Fruit fly (Drosophila melanogaster) whole organism: ENCODE data around the gene CG14314.

Source experiments
- EcR ChIP-seq, 2 experiments: fragments of >200 bp; optimal IDR thresholded peaks; 2 replicates each; lab custom pipeline; 2017; ENCODE audit warnings: missing biosample characterization in 2 of 2, missing genetic modification characterization in 2 of 2, missing genetic modification reagents in 2 of 2
- psq ChIP-seq: fragments of >200 bp; optimal IDR thresholded peaks from 2 replicates; lab custom pipeline; 2017

DNA sequence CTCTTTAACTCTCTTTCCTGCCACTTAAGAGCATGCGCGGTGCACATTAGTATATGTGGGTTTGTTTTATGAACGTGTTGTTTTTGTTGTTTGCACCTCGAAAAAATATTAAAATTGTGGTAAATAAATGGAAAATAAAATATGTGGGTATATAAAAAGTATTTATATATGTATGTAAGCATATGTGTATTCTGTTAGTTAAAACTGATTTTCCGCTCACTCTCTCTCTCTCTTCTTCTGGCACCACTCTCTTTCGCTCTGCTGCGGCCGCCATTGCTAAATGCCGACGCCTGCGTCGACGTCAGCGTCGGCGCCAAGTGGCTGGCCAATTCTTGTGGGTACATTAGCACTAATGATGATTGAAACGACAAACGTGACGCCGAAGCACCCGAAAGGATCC, 49.3 kb downstream of the CG14314 start:
- TF ChIP-seq EcR (GFP tag; optimal IDR thresholded peaks at IDR 0.05; lab: Kevin White, UChicago) (no peak), psq (no peak)
